Worm (Caenorhabditis elegans): ENCODE measurements around the gene R10E11.6.

The R10E11.6 gene

ce11 chrIII:9834888-9835287 lies 52.1 kb downstream of the R10E11.6 start, which contains the start of gene K11H3.8:
K11H3.8 (plus strand) TSS chrIII:9835188.
- TF ChIP-seq ceh-14 (tag; optimal IDR thresholded peaks at IDR 0.05) (no peak), nfya-1 (tag; optimal IDR thresholded peaks at IDR 0.05) (no peak), ceh-19 (GFP tag; optimal IDR thresholded peaks at IDR 0.05) (no peak), ceh-6 (GFP tag; optimal IDR thresholded peaks at IDR 0.05) (no peak), elt-4 (tag; optimal IDR thresholded peaks at IDR 0.05) (no peak), eyg-1 (tag; optimal IDR thresholded peaks at IDR 0.05) (no peak), tbx-2 (tag; optimal IDR thresholded peaks at IDR 0.05) (no peak), ceh-34 (tag; optimal IDR thresholded peaks at IDR 0.05) (no peak), lin-11 (tag; optimal IDR thresholded peaks at IDR 0.05) (no peak), hlh-15 (tag; optimal IDR thresholded peaks at IDR 0.05) (no peak)

Measured in whole organism, late embryonic.